Fruit fly (Drosophila melanogaster): Measurements from ENCODE around the gene crb.
A peak's percentile ranks its signal among the peaks of the same experiment; 100 is the strongest.

The crb gene

DNA sequence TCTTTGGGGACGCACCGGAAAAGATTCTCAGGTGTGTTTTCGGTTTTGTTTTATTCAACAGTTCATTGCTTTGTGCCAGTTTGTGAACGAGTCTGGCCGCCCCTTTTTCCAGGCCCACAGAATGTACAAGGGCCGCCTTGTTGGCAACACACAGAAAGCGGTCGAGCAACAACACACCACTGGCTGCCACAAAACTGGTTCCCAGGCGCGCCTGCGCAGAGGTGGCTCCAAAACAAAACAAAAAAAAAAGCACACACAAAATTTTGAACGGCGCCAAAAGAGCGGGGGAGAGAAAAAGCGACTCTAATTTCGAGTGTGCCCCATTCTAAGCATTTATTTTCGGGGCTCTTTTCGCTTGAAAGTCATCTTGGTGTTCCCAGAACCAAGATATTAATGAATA lies 4.3 kb downstream of the crb start:
- TF ChIP-seq Eip75B (GFP tag; optimal IDR thresholded peaks at IDR 0.05): no peak
- no peak for TF ChIP-seq CG32006 (GFP tag; optimal IDR thresholded peaks at IDR 0.05)
- TF ChIP-seq fd85E (GFP tag; optimal IDR thresholded peaks at IDR 0.05): no peak
- no peak for TF ChIP-seq fkh (GFP tag; optimal IDR thresholded peaks at IDR 0.05)
- no peak for TF ChIP-seq topi (GFP tag; optimal IDR thresholded peaks at IDR 0.05)
- TF ChIP-seq pdm3 (GFP tag; optimal IDR thresholded peaks at IDR 0.05): no peak
- TF ChIP-seq Lpt (GFP tag; optimal IDR thresholded peaks at IDR 0.05): no peak
- TF ChIP-seq Smox (GFP tag; optimal IDR thresholded peaks at IDR 0.05): no peak

- no peak for TF ChIP-seq CG3919 (GFP tag; optimal IDR thresholded peaks at IDR 0.05)
- TF ChIP-seq CG10631 (GFP tag; optimal IDR thresholded peaks at IDR 0.05): peak; percentile 14
- peak; percentile 44 for TF ChIP-seq topi (GFP tag; optimal IDR thresholded peaks at IDR 0.05)
- peak; percentile 41 for TF ChIP-seq cyc (GFP tag; optimal IDR thresholded peaks at IDR 0.05)
- no peak for TF ChIP-seq Ets21C (GFP tag; optimal IDR thresholded peaks at IDR 0.05)
- TF ChIP-seq CG6854 (GFP tag; optimal IDR thresholded peaks at IDR 0.05): no peak
- 0 out of 3 replicates have a peak, but pooled peaks have one; percentile 49 for TF ChIP-seq CG6163 (GFP tag; IDR thresholded peaks at IDR 0.05)
- TF ChIP-seq Sox14 (GFP tag; optimal IDR thresholded peaks at IDR 0.05): no peak
- TF ChIP-seq Sox102F (GFP tag; optimal IDR thresholded peaks at IDR 0.05): no peak
- TF ChIP-seq eg (GFP tag; IDR thresholded peaks at IDR 0.05): peak; percentile 53
- peak; percentile 60 for TF ChIP-seq CG32006 (GFP tag; optimal IDR thresholded peaks at IDR 0.05)
- no peak for TF ChIP-seq Eip93F (GFP tag; optimal IDR thresholded peaks at IDR 0.05)
- TF ChIP-seq CG10669 (GFP tag; optimal IDR thresholded peaks at IDR 0.05): no peak
- TF ChIP-seq CG1621 (tag; optimal IDR thresholded peaks at IDR 0.05): no peak
- TF ChIP-seq pdm3 (GFP tag; optimal IDR thresholded peaks at IDR 0.05): peak; percentile 52
- TF ChIP-seq salr (GFP tag; optimal IDR thresholded peaks at IDR 0.05): no peak
- TF ChIP-seq fkh (GFP tag; optimal IDR thresholded peaks at IDR 0.05): no peak
- peak; percentile 31 for TF ChIP-seq Eip75B (GFP tag; optimal IDR thresholded peaks at IDR 0.05)
- no peak for TF ChIP-seq Met (GFP tag; optimal IDR thresholded peaks at IDR 0.05)
- 0 out of 2 replicates have a peak, but pooled peaks have one; percentile 10 for TF ChIP-seq CG11294 (GFP tag; IDR thresholded peaks at IDR 0.05)
- TF ChIP-seq CG6792 (GFP tag; optimal IDR thresholded peaks at IDR 0.05): peak; percentile 31
- peak; percentile 47 for TF ChIP-seq CG31627 (GFP tag; optimal IDR thresholded peaks at IDR 0.05)
- peak in 1 of 2 experiments; percentile 15 for TF ChIP-seq ss (GFP tag; optimal IDR thresholded peaks at IDR 0.05)
- TF ChIP-seq vri (GFP tag; optimal IDR thresholded peaks at IDR 0.05): no peak
- TF ChIP-seq Sox15 (GFP tag; optimal IDR thresholded peaks at IDR 0.05): peak; percentile 23
- TF ChIP-seq Gug (GFP tag; IDR thresholded peaks at IDR 0.05): no peak
- peak; percentile 32 for TF ChIP-seq CG8632 (GFP tag; optimal IDR thresholded peaks at IDR 0.05)
- no peak for TF ChIP-seq fd85E (GFP tag; optimal IDR thresholded peaks at IDR 0.05)
- peak; percentile 16 for TF ChIP-seq Ets96B (tag; optimal IDR thresholded peaks at IDR 0.05)
- TF ChIP-seq Hr39 (GFP tag; optimal IDR thresholded peaks at IDR 0.05): no peak
- TF ChIP-seq CG9139 (GFP tag; optimal IDR thresholded peaks at IDR 0.05): no peak
- no peak for TF ChIP-seq dsx (GFP tag; optimal IDR thresholded peaks at IDR 0.05; ENCODE audit: poor library complexity, severe bottlenecking)
- peak; percentile 39 for TF ChIP-seq acj6 (GFP tag; optimal IDR thresholded peaks at IDR 0.05)
- no peak for TF ChIP-seq Blimp-1 (GFP tag; optimal IDR thresholded peaks at IDR 0.05)
- TF ChIP-seq Lpt (GFP tag; optimal IDR thresholded peaks at IDR 0.05): peak; percentile 15
- TF ChIP-seq spab (GFP tag; optimal IDR thresholded peaks at IDR 0.05): no peak
- TF ChIP-seq esn (GFP tag; optimal IDR thresholded peaks at IDR 0.05): peak; percentile 59
- peak; percentile 50 for TF ChIP-seq OdsH (GFP tag; optimal IDR thresholded peaks at IDR 0.05)
- TF ChIP-seq fd59A (GFP tag; optimal IDR thresholded peaks at IDR 0.05): peak; percentile 14
- TF ChIP-seq Hr4 (GFP tag; optimal IDR thresholded peaks at IDR 0.05): peak; percentile 59
- TF ChIP-seq achi (GFP tag; optimal IDR thresholded peaks at IDR 0.05): peak; percentile 29
- no peak for TF ChIP-seq CG11902 (GFP tag; optimal IDR thresholded peaks at IDR 0.05)
- TF ChIP-seq Eip78C (GFP tag): peak; percentile 84
- peak; percentile 55 for TF ChIP-seq net (GFP tag; optimal IDR thresholded peaks at IDR 0.05)
- no peak; the same call in 2 of the 3 replicates for TF ChIP-seq CG8119 (GFP tag; IDR thresholded peaks at IDR 0.05)
- TF ChIP-seq CG3032 (tag; optimal IDR thresholded peaks at IDR 0.05): no peak
- peak; percentile 25 for TF ChIP-seq CG4318 (GFP tag; optimal IDR thresholded peaks at IDR 0.05)
- peak; percentile 46 for TF ChIP-seq lz (GFP tag; optimal IDR thresholded peaks at IDR 0.05)
Observed at dm6 chr3R:24301520-24301919, 6.6 kb downstream of the crb start.

Measured in whole organism, prepupa.